Worm (Caenorhabditis elegans): ENCODE data around the gene puf-6.

ce11 chrII:12991594-12991993 lies 51.7 kb downstream of the puf-6 start:
- TF ChIP-seq hnd-1 (tag; optimal IDR thresholded peaks at IDR 0.05) = no peak
- TF ChIP-seq ama-1 (optimal IDR thresholded peaks at IDR 0.05) = no peak
- TF ChIP-seq ets-7 (tag; optimal IDR thresholded peaks at IDR 0.05) = no peak
- no peak for TF ChIP-seq ceh-36 (tag; optimal IDR thresholded peaks at IDR 0.05)
- TF ChIP-seq flt-1 (GFP tag; IDR thresholded peaks at IDR 0.05) = no peak
- no peak for TF ChIP-seq tbx-37 (GFP tag; conservative IDR thresholded peaks at IDR 0.05)
- TF ChIP-seq hmbx-1 (tag; optimal IDR thresholded peaks at IDR 0.05) = no peak
- no peak for TF ChIP-seq sea-1 (GFP tag; conservative IDR thresholded peaks at IDR 0.05)
- TF ChIP-seq tra-4 (tag; optimal IDR thresholded peaks at IDR 0.05) = no peak
- no peak for TF ChIP-seq scrt-1 (GFP tag; IDR thresholded peaks at IDR 0.05)
- no peak for TF ChIP-seq ceh-13 (GFP tag; optimal IDR thresholded peaks at IDR 0.05)
- TF ChIP-seq tbx-11 (GFP tag; IDR thresholded peaks at IDR 0.05) = no peak
